Worm (Caenorhabditis elegans) whole organism, young adult: Measurements from ENCODE around the gene immp-1.

ENCODE experiments used
- F22D6.2 ChIP-seq: sonication (generic microtip); optimal IDR thresholded peaks from 2 replicates; lab custom pipeline; 2016; ENCODE audit warnings: mild to moderate bottlenecking, missing genetic modification characterization, missing compliant biosample characterization
- F39B2.1 ChIP-seq: fragments of 200-800 bp; sonication (Bioruptor generic); IDR thresholded peaks from 2 replicates; pipeline ENCODE4 v1.3.6; 2022; ENCODE audit warnings: missing genetic modification reagents, missing genetic modification characterization, missing compliant biosample characterization
- F49E8.2 ChIP-seq: sonication (generic microtip); optimal IDR thresholded peaks from 3 replicates; lab custom pipeline; 2017; ENCODE audit warnings: missing genetic modification characterization, mild to moderate bottlenecking, missing compliant biosample characterization, antibody characterized with exemption, moderate library complexity; ENCODE audit not compliant: insufficient read depth
- F52B5.7 ChIP-seq: sonication (generic microtip); optimal IDR thresholded peaks from 2 replicates; lab custom pipeline; 2016; ENCODE audit warnings: mild to moderate bottlenecking, missing genetic modification characterization, missing compliant biosample characterization
- F55B11.4 ChIP-seq: sonication (generic microtip); optimal IDR thresholded peaks from 2 replicates; lab custom pipeline; 2016; ENCODE audit warnings: missing compliant biosample characterization, missing genetic modification characterization, borderline replicate concordance; ENCODE audit not compliant: insufficient read depth
- F57A8.1 ChIP-seq: fragments of 200-800 bp; sonication (Bioruptor generic); optimal IDR thresholded peaks from 2 replicates; lab custom pipeline; 2018; ENCODE audit warnings: mild to moderate bottlenecking, missing genetic modification characterization, moderate library complexity, missing compliant biosample characterization
- F57C9.4 ChIP-seq: sonication (generic microtip); optimal IDR thresholded peaks from 2 replicates; lab custom pipeline; 2017; ENCODE audit warnings: mild to moderate bottlenecking, missing genetic modification characterization, missing compliant biosample characterization
- K11D2.4 ChIP-seq: fragments of 200-800 bp; sonication (Bioruptor generic); IDR thresholded peaks from 2 replicates; pipeline ENCODE4 v1.3.6; 2022; ENCODE audit warnings: missing genetic modification reagents, missing genetic modification characterization, missing compliant biosample characterization
- T07F8.4 ChIP-seq: sonication (generic microtip); optimal IDR thresholded peaks from 2 replicates; lab custom pipeline; 2016; ENCODE audit warnings: mild to moderate bottlenecking, missing genetic modification characterization, moderate library complexity, missing compliant biosample characterization
- Y56A3A.18 ChIP-seq: fragments of 200-800 bp; sonication (Bioruptor generic); IDR thresholded peaks from 2 replicates; pipeline ENCODE4 v1.3.6; 2022; ENCODE audit warnings: missing genetic modification reagents, missing genetic modification characterization, missing compliant biosample characterization
- Y67H2A.10 ChIP-seq: fragments of 200-800 bp; sonication (Bioruptor generic); conservative IDR thresholded peaks from 2 replicates; pipeline ENCODE4 v1.3.6; 2022; ENCODE audit warnings: missing genetic modification reagents, missing genetic modification characterization, missing compliant biosample characterization
- ZK185.1 ChIP-seq: sonication (generic microtip); optimal IDR thresholded peaks from 2 replicates; lab custom pipeline; 2016; ENCODE audit warnings: mild to moderate bottlenecking, missing genetic modification characterization, missing compliant biosample characterization; ENCODE audit not compliant: poor library complexity, severe bottlenecking
- atf-7 ChIP-seq: sonication (generic microtip); optimal IDR thresholded peaks from 2 replicates; lab custom pipeline; 2017; ENCODE audit warnings: mild to moderate bottlenecking, missing genetic modification characterization, missing compliant biosample characterization
- attf-3 ChIP-seq: fragments of 200-800 bp; sonication (Bioruptor generic); conservative IDR thresholded peaks from 2 replicates; pipeline ENCODE4 v1.3.6; 2022; ENCODE audit warnings: missing genetic modification reagents, missing genetic modification characterization, missing compliant biosample characterization
- cebp-1 ChIP-seq, 2 experiments: fragments of 200-800 bp in 1 of 2; sonication (Bioruptor generic) in 1 of 2; sonication (generic microtip) in 1 of 2; IDR thresholded peaks in 1 of 2; optimal IDR thresholded peaks in 1 of 2; 2 replicates each; pipeline versions ENCODE4 v1.3.6 to Lab custom; 2017 to 2022; ENCODE audit warnings: missing compliant biosample characterization in 2 of 2, missing genetic modification characterization in 2 of 2, mild to moderate bottlenecking in 1 of 2, missing genetic modification reagents in 1 of 2, moderate library complexity in 1 of 2
- ceh-100 ChIP-seq: fragments of 200-800 bp; sonication (Bioruptor generic); IDR thresholded peaks from 2 replicates; pipeline ENCODE4 v1.3.6; 2022; ENCODE audit warnings: missing genetic modification reagents, missing genetic modification characterization, missing compliant biosample characterization
- ceh-91 ChIP-seq: fragments of 200-800 bp; sonication (Bioruptor generic); IDR thresholded peaks from 2 replicates; pipeline ENCODE4 v1.3.6; 2022; ENCODE audit warnings: missing genetic modification reagents, missing genetic modification characterization, missing compliant biosample characterization
- dpl-1 ChIP-seq: fragments of 150-350 bp; optimal IDR thresholded peaks from 2 replicates; lab custom pipeline; 2014; ENCODE audit warnings: missing biosample characterization, missing genetic modification reagents, missing genetic modification characterization
- ekl-4 ChIP-seq: fragments of 200-800 bp; sonication (Bioruptor generic); IDR thresholded peaks from 2 replicates; pipeline ENCODE4 v1.3.6; 2022; ENCODE audit warnings: missing genetic modification reagents, missing genetic modification characterization, missing compliant biosample characterization
- gei-17 ChIP-seq: fragments of 200-800 bp; sonication (Bioruptor generic); optimal IDR thresholded peaks from 2 replicates; lab custom pipeline; 2018; ENCODE audit warnings: mild to moderate bottlenecking, missing genetic modification characterization, missing compliant biosample characterization
- hsf-1 ChIP-seq: fragments of 200-800 bp; sonication (Bioruptor generic); IDR thresholded peaks from 2 replicates; pipeline ENCODE4 v1.3.6; 2022; ENCODE audit warnings: missing genetic modification reagents, missing genetic modification characterization, missing compliant biosample characterization
- let-526 ChIP-seq: fragments of 200-800 bp; sonication (Bioruptor generic); IDR thresholded peaks from 2 replicates; pipeline ENCODE4 v1.3.6; 2022; ENCODE audit warnings: missing genetic modification reagents, missing genetic modification characterization, missing compliant biosample characterization
- madf-10 ChIP-seq: sonication (generic microtip); optimal IDR thresholded peaks from 2 replicates; lab custom pipeline; 2016; ENCODE audit warnings: mild to moderate bottlenecking, missing genetic modification characterization, missing compliant biosample characterization
- madf-6 ChIP-seq: fragments of 200-800 bp; sonication (Bioruptor generic); IDR thresholded peaks from 2 replicates; pipeline ENCODE4 v1.3.6; 2022; ENCODE audit warnings: missing genetic modification reagents, missing genetic modification characterization, missing compliant biosample characterization
- madf-8 ChIP-seq: fragments of 200-800 bp; sonication (Bioruptor generic); conservative IDR thresholded peaks from 2 replicates; pipeline ENCODE4 v1.3.6; 2022; ENCODE audit warnings: missing genetic modification reagents, missing genetic modification characterization, missing compliant biosample characterization
- mcd-1 ChIP-seq: fragments of 200-800 bp; sonication (Bioruptor generic); IDR thresholded peaks from 2 replicates; pipeline ENCODE4 v1.3.6; 2022; ENCODE audit warnings: missing genetic modification reagents, missing genetic modification characterization, missing compliant biosample characterization
- mxl-1 ChIP-seq: sonication (generic microtip); optimal IDR thresholded peaks from 2 replicates; lab custom pipeline; 2016; ENCODE audit warnings: missing genetic modification characterization, missing compliant biosample characterization
- nfyb-1 ChIP-seq: fragments of 200-800 bp; sonication (Bioruptor generic); IDR thresholded peaks from 2 replicates; pipeline ENCODE4 v1.3.6; 2022; ENCODE audit warnings: missing genetic modification reagents, missing genetic modification characterization, missing compliant biosample characterization
- nhr-80 ChIP-seq: sonication (generic microtip); optimal IDR thresholded peaks from 2 replicates; lab custom pipeline; 2016; ENCODE audit warnings: missing genetic modification characterization, missing compliant biosample characterization
- nhr-90 ChIP-seq: sonication (generic microtip); optimal IDR thresholded peaks from 2 replicates; lab custom pipeline; 2016; ENCODE audit warnings: missing genotype, mild to moderate bottlenecking, missing genetic modification characterization, missing compliant biosample characterization
- pha-4 ChIP-seq: fragments of 150-350 bp; sonication (generic microtip); optimal IDR thresholded peaks from 2 replicates; lab custom pipeline; 2014; ENCODE audit warnings: missing biosample characterization, missing genetic modification reagents, missing genetic modification characterization
- rec-8 ChIP-seq, 2 experiments: sonication (generic microtip); optimal IDR thresholded peaks; 2 replicates each; lab custom pipeline; 2016; ENCODE audit warnings: mild to moderate bottlenecking in 2 of 2, missing genetic modification characterization in 2 of 2, missing genetic modification reagents in 2 of 2, missing genotype in 2 of 2, missing biosample characterization in 1 of 2, missing compliant biosample characterization in 1 of 2, moderate library complexity in 1 of 2
- rpc-1 ChIP-seq, 2 experiments: fragments of 150-350 bp in 1 of 2; sonication (generic microtip) in 1 of 2; optimal IDR thresholded peaks; 2 replicates each; lab custom pipeline; 2014 to 2018; ENCODE audit warnings: missing biosample characterization in 1 of 2, missing genetic modification characterization in 1 of 2, missing genetic modification reagents in 1 of 2, missing genotype in 1 of 2
- sdz-38 ChIP-seq: sonication (generic microtip); optimal IDR thresholded peaks from 2 replicates; lab custom pipeline; 2016; ENCODE audit warnings: missing genotype, missing genetic modification characterization, missing compliant biosample characterization
- snpc-1.1 ChIP-seq: sonication (generic microtip); optimal IDR thresholded peaks from 2 replicates; lab custom pipeline; 2017; ENCODE audit warnings: missing genetic modification characterization, mild to moderate bottlenecking, missing compliant biosample characterization, antibody characterized with exemption, moderate library complexity, missing genotype, missing genetic modification reagents; ENCODE audit not compliant: insufficient read depth
- snpc-4 ChIP-seq, 5 experiments: fragments of 150-350 bp in 1 of 5; sonication (generic microtip) in 4 of 5; optimal IDR thresholded peaks; 2 replicates each; lab custom pipeline; 2014 to 2018; ENCODE audit warnings: missing genetic modification characterization in 5 of 5, missing biosample characterization in 3 of 5, antibody characterized with exemption in 2 of 5, mild to moderate bottlenecking in 2 of 5, missing compliant biosample characterization in 2 of 5, missing genotype in 2 of 5, moderate library complexity in 2 of 5, missing genetic modification reagents in 1 of 5
- somi-1 ChIP-seq: fragments of 200-800 bp; sonication (Bioruptor generic); optimal IDR thresholded peaks from 2 replicates; lab custom pipeline; 2018; ENCODE audit warnings: mild to moderate bottlenecking, missing genetic modification characterization, missing compliant biosample characterization
- unc-130 ChIP-seq: sonication (generic microtip); optimal IDR thresholded peaks from 2 replicates; lab custom pipeline; 2016; ENCODE audit warnings: missing genetic modification reagents, missing genetic modification characterization, missing compliant biosample characterization
- xnd-1 ChIP-seq: sonication (generic microtip); optimal IDR thresholded peaks from 2 replicates; lab custom pipeline; 2016; ENCODE audit warnings: missing genotype, missing genetic modification reagents, missing genetic modification characterization, missing compliant biosample characterization
- ztf-26 ChIP-seq: sonication (generic microtip); optimal IDR thresholded peaks from 2 replicates; lab custom pipeline; 2017; ENCODE audit warnings: missing genetic modification characterization, missing compliant biosample characterization
- ztf-28 ChIP-seq: fragments of 200-800 bp; sonication (Bioruptor generic); IDR thresholded peaks from 2 replicates; pipeline ENCODE4 v1.3.6; 2022; ENCODE audit warnings: missing genetic modification reagents, missing genetic modification characterization, missing compliant biosample characterization

immp-1 gene

ce11 chrIII:11746718-11747117, 28.0 kb upstream of the immp-1 start, which contains the start of gene mrt-2 (continued):
- TF ChIP-seq F55B11.4 (tag; lab: Kevin White, UChicago) (no peak), sdz-38 (tag; lab: Kevin White, UChicago) (no peak), hsf-1 (no peak), nhr-90 (tag; lab: Kevin White, UChicago) (no peak), somi-1 (GFP tag; lab: Kevin White, UChicago) (no peak), F57C9.4 (tag; lab: Kevin White, UChicago) (no peak), xnd-1 (no peak), F52B5.7 (no peak), K11D2.4 (no peak), ZK185.1 (tag; lab: Kevin White, UChicago) (no peak), F39B2.1 (GFP tag; lab: Robert Waterston, UW) (no peak), let-526 (GFP tag; lab: Robert Waterston, UW) (no peak), F22D6.2 (tag; lab: Kevin White, UChicago) (peak; percentile 37), dpl-1 (GFP tag; lab: Kevin White, UChicago) (peak; percentile 55), rec-8 (tag; optimal IDR thresholded peaks at IDR 0.05; lab: Kevin White, UChicago) (peak in 1 of 2 experiments; percentile 18), madf-8 (GFP tag; lab: Robert Waterston, UW) (no peak; the same call in 1 of the 2 replicates), nfyb-1 (GFP tag; lab: Robert Waterston, UW) (peak; percentile 42; the same call in 1 of the 2 replicates), snpc-1.1 (no peak), Y56A3A.18 (GFP tag; lab: Robert Waterston, UW) (no peak), F49E8.2 (tag; lab: Kevin White, UChicago) (no peak), cebp-1 (GFP tag; IDR thresholded peaks at IDR 0.05; lab: Robert Waterston, UW) (no peak), cebp-1 (tag; optimal IDR thresholded peaks at IDR 0.05; lab: Kevin White, UChicago) (peak; percentile 52), mxl-1 (tag; lab: Kevin White, UChicago) (no peak), ztf-28 (GFP tag; lab: Robert Waterston, UW) (no peak), Y67H2A.10 (GFP tag; lab: Robert Waterston, UW) (no peak; the same call in 1 of the 2 replicates), madf-6 (peak; percentile 67), nhr-80 (tag; lab: Kevin White, UChicago) (no peak), pha-4 (tag; lab: Kevin White, UChicago) (no peak), F57A8.1 (no peak), gei-17 (GFP tag; lab: Kevin White, UChicago) (no peak), ceh-100 (peak; percentile 57; the same call in 1 of the 2 replicates), rpc-1 (optimal IDR thresholded peaks at IDR 0.05; lab: Kevin White, UChicago) (no peak), rpc-1 (tag; optimal IDR thresholded peaks at IDR 0.05; lab: Kevin White, UChicago) (no peak), unc-130 (peak; percentile 73), ekl-4 (no peak), snpc-4 (GFP tag; optimal IDR thresholded peaks at IDR 0.05; lab: Kevin White, UChicago) (no peak), snpc-4 (tag; optimal IDR thresholded peaks at IDR 0.05; lab: Kevin White, UChicago) (peak in 1 of 4 experiments; percentile 21), atf-7 (no peak), mcd-1 (GFP tag; lab: Robert Waterston, UW) (peak; percentile 80), T07F8.4 (tag; lab: Kevin White, UChicago) (no peak), ceh-91 (GFP tag; lab: Robert Waterston, UW) (no peak), attf-3 (GFP tag; lab: Robert Waterston, UW) (no peak), madf-10 (tag; lab: Kevin White, UChicago) (peak; percentile 48), ztf-26 (tag; lab: Kevin White, UChicago) (no peak)
